Fruit fly (Drosophila melanogaster) whole organism, prepupa: ENCODE measurements around the gene CG15525.

Experiments used
- Blimp-1 ChIP-seq: fragments of 200-800 bp; sonication (Bioruptor generic); optimal IDR thresholded peaks from 3 replicates; lab custom pipeline; 2017; ENCODE audit warnings: missing biosample characterization, missing genetic modification characterization, mild to moderate bottlenecking, moderate library complexity, missing genetic modification reagents
- Sox102F ChIP-seq: fragments of 200-800 bp; sonication (Bioruptor generic); optimal IDR thresholded peaks from 2 replicates; lab custom pipeline; 2016; ENCODE audit warnings: missing biosample characterization, mild to moderate bottlenecking, missing genetic modification characterization

dm6 chr3R:29983073-29983544, 14.4 kb downstream of the CG15525 start, which contains the start of gene CG7896:
- peak; percentile 49 for TF ChIP-seq Blimp-1
- peak; percentile 80 for TF ChIP-seq Sox102F (GFP tag; lab: Kevin White, UChicago)
